Worm (Caenorhabditis elegans): ENCODE measurements around the gene K09D9.3.

DNA sequence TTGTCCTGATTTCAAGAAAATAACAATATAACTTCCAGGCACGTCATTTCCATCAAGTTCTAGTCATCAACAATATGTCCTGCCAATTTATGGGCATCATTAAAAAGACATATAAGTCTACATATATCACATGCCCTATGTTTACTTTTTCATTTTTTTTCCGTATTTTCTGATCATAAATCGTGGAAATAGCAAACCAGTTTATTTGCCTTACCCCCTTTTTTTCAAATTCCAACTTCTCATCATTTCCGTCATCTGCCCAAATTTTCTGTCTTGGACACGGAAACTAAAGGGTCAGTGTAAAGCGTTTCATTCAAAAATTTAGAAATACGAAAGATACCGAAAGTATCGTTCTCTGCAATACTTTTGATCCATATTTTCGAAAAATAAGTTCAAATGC is 27.0 kb upstream of the K09D9.3 start:
- no peak for TF ChIP-seq ceh-9 (tag; optimal IDR thresholded peaks at IDR 0.05)
- TF ChIP-seq ZK546.5 (tag; optimal IDR thresholded peaks at IDR 0.05): no peak
- TF ChIP-seq ceh-82 (tag; optimal IDR thresholded peaks at IDR 0.05): no peak
- no peak for TF ChIP-seq aly-2 (tag; optimal IDR thresholded peaks at IDR 0.05)
